Worm (Caenorhabditis elegans): ENCODE results near the gene F13D2.1.

DNA sequence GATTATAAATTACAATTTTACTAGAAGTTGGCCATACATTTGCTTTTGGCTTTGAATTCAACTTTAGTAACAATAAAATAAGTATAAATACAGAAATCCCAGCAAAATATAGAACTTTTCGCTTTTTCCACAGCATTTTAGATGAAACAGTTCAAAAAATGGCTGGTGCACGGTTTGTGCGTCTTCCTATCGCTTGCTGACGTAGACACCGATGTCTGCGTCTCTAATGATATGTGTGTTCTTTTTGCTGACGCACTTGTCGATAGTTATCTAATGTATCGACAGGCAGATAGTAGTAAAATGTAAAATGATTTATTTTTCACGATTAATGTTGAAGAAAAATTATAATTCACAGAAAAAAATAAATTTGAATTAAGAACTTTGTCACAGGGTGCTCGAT lies 17.5 kb upstream of the F13D2.1 start, which contains the start of gene hst-2:
- TF ChIP-seq ztf-29 (GFP tag; IDR thresholded peaks at IDR 0.05) (no peak), ref-1 (GFP tag; conservative IDR thresholded peaks at IDR 0.05) (no peak), klf-2 (GFP tag; conservative IDR thresholded peaks at IDR 0.05) (no peak)

Data from whole organism, midembryonic.